Worm (Caenorhabditis elegans) whole organism, L2 larva: ENCODE measurements around the gene Y17G9A.2.

Source experiments
- ZK546.5 ChIP-seq: sonication (generic microtip); optimal IDR thresholded peaks from 2 replicates; lab custom pipeline; 2017; ENCODE audit warnings: missing biosample characterization, missing genetic modification characterization
- crh-2 ChIP-seq: sonication (generic microtip); optimal IDR thresholded peaks from 2 replicates; lab custom pipeline; 2017; ENCODE audit warnings: missing biosample characterization, missing genetic modification characterization
- gmeb-1 ChIP-seq: fragments of 150-350 bp; optimal IDR thresholded peaks from 2 replicates; lab custom pipeline; 2014; ENCODE audit warnings: missing biosample characterization, missing genetic modification characterization
- nhr-129 ChIP-seq: fragments of 150-350 bp; optimal IDR thresholded peaks from 2 replicates; lab custom pipeline; 2014; ENCODE audit warnings: missing biosample characterization, missing genetic modification characterization
- nhr-25 ChIP-seq: fragments of 150-350 bp; sonication (generic microtip); optimal IDR thresholded peaks from 3 replicates; lab custom pipeline; 2014; ENCODE audit warnings: missing biosample characterization, missing genetic modification characterization
- snpc-4 ChIP-seq: fragments of 150-350 bp; optimal IDR thresholded peaks from 2 replicates; lab custom pipeline; 2014; ENCODE audit warnings: missing biosample characterization, missing genetic modification characterization
- ztf-11 ChIP-seq: sonication (generic microtip); optimal IDR thresholded peaks from 2 replicates; lab custom pipeline; 2017; ENCODE audit warnings: missing biosample characterization, missing genetic modification characterization
- ztf-4 ChIP-seq: fragments of 150-350 bp; optimal IDR thresholded peaks from 2 replicates; lab custom pipeline; 2014; ENCODE audit warnings: missing biosample characterization, missing genetic modification characterization

ce11 chrIV:4885435-4885834, 29.3 kb upstream of the Y17G9A.2 start:
- TF ChIP-seq gmeb-1 (no peak), nhr-129 (tag; lab: Kevin White, UChicago) (no peak), crh-2 (tag; lab: Kevin White, UChicago) (no peak), ZK546.5 (tag; lab: Kevin White, UChicago) (no peak), snpc-4 (tag; lab: Kevin White, UChicago) (no peak), ztf-11 (tag; lab: Kevin White, UChicago) (no peak), nhr-25 (tag; lab: Kevin White, UChicago) (no peak), ztf-4 (tag; lab: Kevin White, UChicago) (no peak)
